Worm (Caenorhabditis elegans) whole organism, L2 larva: ENCODE measurements around the gene daf-28.

Experiments used
- alr-1 ChIP-seq: fragments of 150-350 bp; optimal IDR thresholded peaks from 2 replicates; lab custom pipeline; 2014; ENCODE audit warnings: missing biosample characterization, missing genetic modification characterization
- ama-1 ChIP-seq: fragments of 150-350 bp; optimal IDR thresholded peaks from 2 replicates; lab custom pipeline; 2018; ENCODE audit warnings: inconsistent platforms
- crh-2 ChIP-seq: sonication (generic microtip); optimal IDR thresholded peaks from 2 replicates; lab custom pipeline; 2017; ENCODE audit warnings: missing biosample characterization, missing genetic modification characterization
- egl-27 ChIP-seq: sonication (generic microtip); optimal IDR thresholded peaks from 3 replicates; lab custom pipeline; 2017; ENCODE audit warnings: missing biosample characterization, missing genetic modification reagents, missing genetic modification characterization
- elt-3 ChIP-seq: sonication (generic microtip); optimal IDR thresholded peaks from 2 replicates; lab custom pipeline; 2017; ENCODE audit warnings: missing biosample characterization, missing genetic modification characterization
- gmeb-1 ChIP-seq: fragments of 150-350 bp; optimal IDR thresholded peaks from 2 replicates; lab custom pipeline; 2014; ENCODE audit warnings: missing biosample characterization, missing genetic modification characterization
- lin-13 ChIP-seq: fragments of 150-350 bp; optimal IDR thresholded peaks from 2 replicates; lab custom pipeline; 2014; ENCODE audit warnings: missing biosample characterization, missing genetic modification reagents, missing genetic modification characterization
- mdl-1 ChIP-seq, 2 experiments: fragments of 150-350 bp in 1 of 2; sonication (generic microtip) in 1 of 2; optimal IDR thresholded peaks; 2 replicates each; lab custom pipeline; 2017; ENCODE audit warnings: missing biosample characterization in 2 of 2, missing genetic modification characterization in 2 of 2
- nhr-12 ChIP-seq: fragments of 150-350 bp; optimal IDR thresholded peaks from 2 replicates; lab custom pipeline; 2014; ENCODE audit warnings: missing biosample characterization, missing genetic modification characterization
- nhr-237 ChIP-seq: fragments of 150-350 bp; optimal IDR thresholded peaks from 2 replicates; lab custom pipeline; 2014; ENCODE audit warnings: missing biosample characterization, missing genetic modification characterization
- nhr-25 ChIP-seq: fragments of 150-350 bp; sonication (generic microtip); optimal IDR thresholded peaks from 3 replicates; lab custom pipeline; 2014; ENCODE audit warnings: missing biosample characterization, missing genetic modification characterization
- unc-55 ChIP-seq: fragments of 150-350 bp; sonication (generic microtip); optimal IDR thresholded peaks from 3 replicates; lab custom pipeline; 2014; ENCODE audit warnings: missing biosample characterization, missing genetic modification reagents, missing genetic modification characterization
- unc-62 ChIP-seq: fragments of 150-350 bp; optimal IDR thresholded peaks from 2 replicates; lab custom pipeline; 2014; ENCODE audit warnings: missing biosample characterization, missing genetic modification reagents, missing genetic modification characterization

DNA sequence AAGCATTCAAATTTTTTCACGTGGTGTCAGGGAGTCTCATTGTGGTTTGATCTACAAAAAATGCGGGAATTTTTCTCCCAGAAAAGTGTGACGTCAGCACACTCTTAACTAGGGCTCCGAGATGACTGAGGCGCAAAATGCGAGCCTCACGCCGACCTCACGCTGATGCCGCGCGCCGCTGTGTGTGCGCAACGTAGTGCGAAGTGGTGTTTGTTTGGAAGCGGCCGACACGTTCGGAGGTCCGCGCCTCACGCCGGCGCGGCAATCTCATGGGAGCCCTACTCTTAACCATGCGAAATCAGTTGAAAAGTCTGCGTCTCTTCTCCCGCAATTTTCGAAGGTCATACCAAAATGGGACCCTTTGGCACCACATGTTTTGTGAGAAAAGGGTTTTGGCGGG is 24.7 kb upstream of the daf-28 start:
- TF ChIP-seq unc-55 (GFP tag; lab: Kevin White, UChicago) (no peak), alr-1 (no peak), unc-62 (GFP tag; lab: Kevin White, UChicago) (no peak), nhr-237 (tag; lab: Kevin White, UChicago) (no peak), crh-2 (tag; lab: Kevin White, UChicago) (no peak), gmeb-1 (tag; lab: Kevin White, UChicago) (no peak), nhr-25 (tag; lab: Kevin White, UChicago) (no peak), mdl-1 (tag; optimal IDR thresholded peaks at IDR 0.05; lab: Kevin White, UChicago) (no peak), nhr-12 (tag; lab: Kevin White, UChicago) (no peak), ama-1 (lab: Kevin White, UChicago) (no peak), egl-27 (tag; lab: Kevin White, UChicago) (no peak), lin-13 (no peak), elt-3 (tag; lab: Kevin White, UChicago) (no peak)
